Fruit fly (Drosophila melanogaster): ENCODE measurements around the gene O-fut2.

O-fut2 gene

DNA sequence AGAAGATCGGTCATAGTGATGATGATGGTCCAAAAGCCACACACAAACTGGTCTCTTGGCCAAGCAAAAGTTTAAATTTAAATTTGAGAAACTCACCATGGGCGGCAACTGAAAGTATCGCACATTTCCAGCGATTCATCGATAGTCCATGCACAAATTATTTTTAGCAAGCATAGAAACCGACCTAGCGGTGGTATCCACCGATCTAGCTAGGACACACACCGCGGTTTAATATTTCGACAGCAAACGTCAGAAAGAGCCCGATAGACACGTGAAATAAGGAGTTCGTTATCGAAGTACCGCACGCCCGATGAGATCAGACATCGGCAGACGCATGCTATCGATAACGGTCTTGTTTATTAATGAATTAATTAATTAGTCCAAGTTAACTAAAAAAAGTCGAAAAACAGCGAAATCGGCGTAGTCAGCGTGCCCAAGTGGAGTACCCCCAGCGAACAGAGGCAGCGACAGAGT lies 47.0 kb upstream of the O-fut2 start, which contains the start of gene CG14795 (continued):
- TF ChIP-seq toy (GFP tag; IDR thresholded peaks at IDR 0.05): no peak
- TF ChIP-seq CG2889 (GFP tag; IDR thresholded peaks at IDR 0.05): no peak
- peak; percentile 73 for TF ChIP-seq phol (tag; optimal IDR thresholded peaks at IDR 0.05)
- TF ChIP-seq peb (GFP tag; IDR thresholded peaks at IDR 0.05): no peak
- peak; percentile 49 for TF ChIP-seq Xbp1 (GFP tag; optimal IDR thresholded peaks at IDR 0.05)
- no peak for TF ChIP-seq CG15696 (tag; optimal IDR thresholded peaks at IDR 0.05)
- TF ChIP-seq CG3065 (GFP tag; optimal IDR thresholded peaks at IDR 0.05): peak; percentile 1
- no peak for TF ChIP-seq CG10959 (GFP tag; IDR thresholded peaks at IDR 0.05)
- no peak for TF ChIP-seq CG3407 (GFP tag; optimal IDR thresholded peaks at IDR 0.05)
- TF ChIP-seq Oli (tag; optimal IDR thresholded peaks at IDR 0.05): no peak
- no peak for TF ChIP-seq CG4854 (GFP tag; optimal IDR thresholded peaks at IDR 0.05)
- TF ChIP-seq Hmx (GFP tag; optimal IDR thresholded peaks at IDR 0.05): no peak
- TF ChIP-seq Ravus (GFP tag; IDR thresholded peaks at IDR 0.05): no peak
- no peak for TF ChIP-seq sisA (GFP tag; IDR thresholded peaks at IDR 0.05)
- peak; percentile 85 for TF ChIP-seq CG14860 (GFP tag; IDR thresholded peaks at IDR 0.05; ENCODE audit: partially characterized antibody)
- TF ChIP-seq CG14050 (GFP tag; IDR thresholded peaks at IDR 0.05): no peak
- TF ChIP-seq CG13424 (tag; optimal IDR thresholded peaks at IDR 0.05): peak; percentile 45
- TF ChIP-seq E2f1 (GFP tag; IDR thresholded peaks at IDR 0.05): no peak
- TF ChIP-seq CG12071 (GFP tag; optimal IDR thresholded peaks at IDR 0.05): no peak
- peak; percentile 6 for TF ChIP-seq oc (tag; optimal IDR thresholded peaks at IDR 0.05)
- TF ChIP-seq ewg (GFP tag; optimal IDR thresholded peaks at IDR 0.05): peak; percentile 45
- TF ChIP-seq CG10209 (GFP tag; optimal IDR thresholded peaks at IDR 0.05): no peak
- TF ChIP-seq en (GFP tag; optimal IDR thresholded peaks at IDR 0.05): no peak
- no peak for TF ChIP-seq CG2202 (tag; optimal IDR thresholded peaks at IDR 0.05)
- no peak for TF ChIP-seq B-H1 (GFP tag; IDR thresholded peaks at IDR 0.05)
- peak; percentile 97 for TF ChIP-seq bbx (GFP tag; IDR thresholded peaks at IDR 0.05; ENCODE audit: partially characterized antibody)
- TF ChIP-seq Dad (GFP tag; optimal IDR thresholded peaks at IDR 0.05): peak; percentile 40
- no peak for TF ChIP-seq TFAM (GFP tag; optimal IDR thresholded peaks at IDR 0.05)
- no peak for TF ChIP-seq CG10147 (GFP tag; optimal IDR thresholded peaks at IDR 0.05)
- no peak for TF ChIP-seq sc (optimal IDR thresholded peaks at IDR 0.05)
- no peak for TF ChIP-seq sc (GFP tag; optimal IDR thresholded peaks at IDR 0.05)
- no peak for TF ChIP-seq esg (GFP tag; conservative IDR thresholded peaks at IDR 0.05)
- TF ChIP-seq CG10462 (GFP tag; optimal IDR thresholded peaks at IDR 0.05): no peak
- TF ChIP-seq lmd (GFP tag; IDR thresholded peaks at IDR 0.05): no peak; the same call in 1 of the 2 replicates
- peak; percentile 98 for TF ChIP-seq hbn (GFP tag; IDR thresholded peaks at IDR 0.05; ENCODE audit: partially characterized antibody)
- no peak for TF ChIP-seq CG18476 (GFP tag; optimal IDR thresholded peaks at IDR 0.05)
- TF ChIP-seq CG42726 (GFP tag; IDR thresholded peaks at IDR 0.05; ENCODE audit: partially characterized antibody): peak; percentile 92
- no peak for TF ChIP-seq Bteb2 (GFP tag; optimal IDR thresholded peaks at IDR 0.05)
- TF ChIP-seq slbo (GFP tag; IDR thresholded peaks at IDR 0.05): peak; percentile 51; the same call in 1 of the 2 replicates
- TF ChIP-seq CG10366 (GFP tag; IDR thresholded peaks at IDR 0.05): no peak
- peak; percentile 65 for TF ChIP-seq hkb (optimal IDR thresholded peaks at IDR 0.05)
- TF ChIP-seq hkb (GFP tag; IDR thresholded peaks at IDR 0.05): no peak
- TF ChIP-seq chinmo (GFP tag; IDR thresholded peaks at IDR 0.05; ENCODE audit: partially characterized antibody): peak; percentile 88
- TF ChIP-seq jumu (GFP tag; optimal IDR thresholded peaks at IDR 0.05): peak; percentile 61
- peak; percentile 92 for TF ChIP-seq E2f2 (GFP tag; IDR thresholded peaks at IDR 0.05)
- no peak for TF ChIP-seq dysf (GFP tag; IDR thresholded peaks at IDR 0.05)
- no peak for TF ChIP-seq CG31365 (tag; optimal IDR thresholded peaks at IDR 0.05)
- no peak for TF ChIP-seq CG5953 (GFP tag; IDR thresholded peaks at IDR 0.05)
- TF ChIP-seq Ptx1 (GFP tag; IDR thresholded peaks at IDR 0.05): peak; percentile 26; the same call in 1 of the 2 replicates
- TF ChIP-seq CG12744 (GFP tag; optimal IDR thresholded peaks at IDR 0.05): no peak
- peak; percentile 62; the same call in 1 of the 3 replicates for TF ChIP-seq CG11456 (GFP tag; IDR thresholded peaks at IDR 0.05)
- no peak for TF ChIP-seq CG1832 (GFP tag; optimal IDR thresholded peaks at IDR 0.05)
